Worm (Caenorhabditis elegans) whole organism, young adult: ENCODE measurements around the gene ZK666.11.

ENCODE experiments used
- B0035.1 ChIP-seq: sonication (generic microtip); optimal IDR thresholded peaks from 2 replicates; lab custom pipeline; 2016; ENCODE audit warnings: missing genetic modification characterization, mild to moderate bottlenecking, missing compliant biosample characterization, missing genotype, missing genetic modification reagents
- C17E4.6 ChIP-seq: fragments of 200-800 bp; sonication (Bioruptor generic); IDR thresholded peaks from 2 replicates; pipeline ENCODE4 v1.3.6; 2022; ENCODE audit warnings: missing genetic modification reagents, missing genetic modification characterization, missing compliant biosample characterization
- F10E7.11 ChIP-seq: sonication (generic microtip); optimal IDR thresholded peaks from 2 replicates; lab custom pipeline; 2017; ENCODE audit warnings: mild to moderate bottlenecking, missing genetic modification characterization, moderate library complexity, missing compliant biosample characterization
- F22D6.2 ChIP-seq: sonication (generic microtip); optimal IDR thresholded peaks from 2 replicates; lab custom pipeline; 2016; ENCODE audit warnings: mild to moderate bottlenecking, missing genetic modification characterization, missing compliant biosample characterization
- F23B12.7 ChIP-seq: sonication (generic microtip); optimal IDR thresholded peaks from 2 replicates; lab custom pipeline; 2017; ENCODE audit warnings: missing genetic modification characterization, mild to moderate bottlenecking, missing compliant biosample characterization, antibody characterized with exemption, moderate library complexity; ENCODE audit not compliant: insufficient read depth
- F52B5.7 ChIP-seq: sonication (generic microtip); optimal IDR thresholded peaks from 2 replicates; lab custom pipeline; 2016; ENCODE audit warnings: mild to moderate bottlenecking, missing genetic modification characterization, missing compliant biosample characterization
- F57C9.4 ChIP-seq: sonication (generic microtip); optimal IDR thresholded peaks from 2 replicates; lab custom pipeline; 2017; ENCODE audit warnings: mild to moderate bottlenecking, missing genetic modification characterization, missing compliant biosample characterization
- T26A5.8 ChIP-seq: sonication (generic microtip); optimal IDR thresholded peaks from 2 replicates; lab custom pipeline; 2016; ENCODE audit warnings: missing genetic modification characterization, missing compliant biosample characterization
- Y53G8AR.9 ChIP-seq: fragments of 200-800 bp; sonication (Bioruptor generic); conservative IDR thresholded peaks from 2 replicates; pipeline ENCODE4 v1.3.6; 2022; ENCODE audit warnings: missing genetic modification reagents, missing genetic modification characterization, missing compliant biosample characterization
- Y56A3A.18 ChIP-seq: fragments of 200-800 bp; sonication (Bioruptor generic); IDR thresholded peaks from 2 replicates; pipeline ENCODE4 v1.3.6; 2022; ENCODE audit warnings: missing genetic modification reagents, missing genetic modification characterization, missing compliant biosample characterization
- Y79H2A.3 ChIP-seq: fragments of 200-800 bp; sonication (Bioruptor generic); conservative IDR thresholded peaks from 2 replicates; pipeline ENCODE4 v1.3.6; 2022; ENCODE audit warnings: missing genetic modification reagents, missing genetic modification characterization, missing compliant biosample characterization
- Y95B8A.8 ChIP-seq: fragments of 200-800 bp; sonication (Bioruptor generic); IDR thresholded peaks from 2 replicates; pipeline ENCODE4 v1.3.6; 2022; ENCODE audit warnings: missing genetic modification reagents, missing genetic modification characterization, missing compliant biosample characterization
- ama-1 ChIP-seq, 3 experiments: fragments of 150-350 bp in 1 of 3; sonication (generic microtip) in 2 of 3; optimal IDR thresholded peaks; 2 replicates each; lab custom pipeline; 2014 to 2018; ENCODE audit warnings: missing biosample characterization in 2 of 3, missing genetic modification characterization in 2 of 3, missing genetic modification reagents in 2 of 3
- aptf-2 ChIP-seq: fragments of 200-800 bp; sonication (Bioruptor generic); conservative IDR thresholded peaks from 2 replicates; pipeline ENCODE4 v1.3.6; 2022; ENCODE audit warnings: missing genetic modification reagents, missing genetic modification characterization, missing compliant biosample characterization
- athp-1 ChIP-seq: sonication (generic microtip); optimal IDR thresholded peaks from 2 replicates; lab custom pipeline; 2017; ENCODE audit warnings: mild to moderate bottlenecking, missing genetic modification characterization, missing compliant biosample characterization
- ceh-100 ChIP-seq: fragments of 200-800 bp; sonication (Bioruptor generic); IDR thresholded peaks from 2 replicates; pipeline ENCODE4 v1.3.6; 2022; ENCODE audit warnings: missing genetic modification reagents, missing genetic modification characterization, missing compliant biosample characterization
- ceh-27 ChIP-seq: fragments of 200-800 bp; sonication (Bioruptor generic); optimal IDR thresholded peaks from 2 replicates; lab custom pipeline; 2018; ENCODE audit warnings: mild to moderate bottlenecking, missing genetic modification characterization, moderate library complexity, missing compliant biosample characterization
- chd-7 ChIP-seq: sonication (generic microtip); optimal IDR thresholded peaks from 2 replicates; lab custom pipeline; 2016; ENCODE audit warnings: mild to moderate bottlenecking, missing genetic modification characterization, moderate library complexity, missing compliant biosample characterization
- dpl-1 ChIP-seq: fragments of 150-350 bp; optimal IDR thresholded peaks from 2 replicates; lab custom pipeline; 2014; ENCODE audit warnings: missing biosample characterization, missing genetic modification reagents, missing genetic modification characterization
- efl-1 ChIP-seq: fragments of 150-350 bp; optimal IDR thresholded peaks from 2 replicates; lab custom pipeline; 2014; ENCODE audit warnings: missing biosample characterization, missing genetic modification reagents, missing genetic modification characterization
- egl-44 ChIP-seq: fragments of 200-800 bp; sonication (Bioruptor generic); IDR thresholded peaks from 2 replicates; pipeline ENCODE4 v1.3.6; 2022; ENCODE audit warnings: missing genetic modification reagents, missing genetic modification characterization, missing compliant biosample characterization
- fkh-3 ChIP-seq: sonication (generic microtip); optimal IDR thresholded peaks from 2 replicates; lab custom pipeline; 2016; ENCODE audit warnings: mild to moderate bottlenecking, missing genetic modification characterization, missing compliant biosample characterization
- hrde-1 ChIP-seq: sonication (generic microtip); optimal IDR thresholded peaks from 2 replicates; lab custom pipeline; 2016; ENCODE audit warnings: missing genetic modification characterization, mild to moderate bottlenecking, missing compliant biosample characterization, moderate library complexity, missing genotype, missing genetic modification reagents, borderline replicate concordance
- hsf-1 ChIP-seq: fragments of 200-800 bp; sonication (Bioruptor generic); IDR thresholded peaks from 2 replicates; pipeline ENCODE4 v1.3.6; 2022; ENCODE audit warnings: missing genetic modification reagents, missing genetic modification characterization, missing compliant biosample characterization
- let-607 ChIP-seq, 2 experiments: fragments of 200-800 bp in 1 of 2; sonication (Bioruptor generic) in 1 of 2; sonication (generic microtip) in 1 of 2; optimal IDR thresholded peaks; 2 replicates each; lab custom pipeline; 2016 to 2018; ENCODE audit warnings: mild to moderate bottlenecking in 2 of 2, missing compliant biosample characterization in 2 of 2, missing genetic modification characterization in 2 of 2, moderate library complexity in 2 of 2, missing genotype in 1 of 2
- lin-35 ChIP-seq, 3 experiments: fragments of 150-350 bp in 2 of 3; sonication (generic microtip) in 1 of 3; optimal IDR thresholded peaks; 2 replicates each; lab custom pipeline; 2014 to 2018; ENCODE audit warnings: missing biosample characterization in 3 of 3, missing genetic modification characterization in 3 of 3, missing genetic modification reagents in 3 of 3
- madf-8 ChIP-seq: fragments of 200-800 bp; sonication (Bioruptor generic); conservative IDR thresholded peaks from 2 replicates; pipeline ENCODE4 v1.3.6; 2022; ENCODE audit warnings: missing genetic modification reagents, missing genetic modification characterization, missing compliant biosample characterization
- mxl-1 ChIP-seq: sonication (generic microtip); optimal IDR thresholded peaks from 2 replicates; lab custom pipeline; 2016; ENCODE audit warnings: missing genetic modification characterization, missing compliant biosample characterization
- nhr-27 ChIP-seq: fragments of 200-800 bp; sonication (Bioruptor generic); optimal IDR thresholded peaks from 2 replicates; lab custom pipeline; 2018; ENCODE audit warnings: mild to moderate bottlenecking, missing genetic modification characterization, moderate library complexity, missing compliant biosample characterization
- nhr-90 ChIP-seq: sonication (generic microtip); optimal IDR thresholded peaks from 2 replicates; lab custom pipeline; 2016; ENCODE audit warnings: missing genotype, mild to moderate bottlenecking, missing genetic modification characterization, missing compliant biosample characterization
- sdz-38 ChIP-seq: sonication (generic microtip); optimal IDR thresholded peaks from 2 replicates; lab custom pipeline; 2016; ENCODE audit warnings: missing genotype, missing genetic modification characterization, missing compliant biosample characterization
- sea-2 ChIP-seq: fragments of 200-800 bp; sonication (Bioruptor generic); IDR thresholded peaks from 2 replicates; pipeline ENCODE4 v1.3.6; 2022; ENCODE audit warnings: missing genetic modification characterization, missing compliant biosample characterization
- snpc-4 ChIP-seq, 5 experiments: fragments of 150-350 bp in 1 of 5; sonication (generic microtip) in 4 of 5; optimal IDR thresholded peaks; 2 replicates each; lab custom pipeline; 2014 to 2018; ENCODE audit warnings: missing genetic modification characterization in 5 of 5, missing biosample characterization in 3 of 5, antibody characterized with exemption in 2 of 5, mild to moderate bottlenecking in 2 of 5, missing compliant biosample characterization in 2 of 5, missing genotype in 2 of 5, moderate library complexity in 2 of 5, missing genetic modification reagents in 1 of 5
- tbp1 ChIP-seq: fragments of 200-800 bp; sonication (Bioruptor generic); optimal IDR thresholded peaks from 2 replicates; lab custom pipeline; 2018; ENCODE audit warnings: mild to moderate bottlenecking, missing genetic modification characterization, missing compliant biosample characterization
- tbx-9 ChIP-seq: sonication (generic microtip); optimal IDR thresholded peaks from 2 replicates; lab custom pipeline; 2016; ENCODE audit warnings: borderline replicate concordance, missing genetic modification characterization, inconsistent platforms, missing compliant biosample characterization
- tlf-1 ChIP-seq: fragments of 200-800 bp; sonication (Bioruptor generic); optimal IDR thresholded peaks from 2 replicates; lab custom pipeline; 2018; ENCODE audit warnings: mild to moderate bottlenecking, missing genetic modification characterization, missing compliant biosample characterization
- unc-62 ChIP-seq: fragments of 150-350 bp; optimal IDR thresholded peaks from 2 replicates; lab custom pipeline; 2014; ENCODE audit warnings: missing biosample characterization, missing genetic modification reagents, missing genetic modification characterization
- xnd-1 ChIP-seq: sonication (generic microtip); optimal IDR thresholded peaks from 2 replicates; lab custom pipeline; 2016; ENCODE audit warnings: missing genotype, missing genetic modification reagents, missing genetic modification characterization, missing compliant biosample characterization
- zfh-2 ChIP-seq: fragments of 200-800 bp; sonication (Bioruptor generic); conservative IDR thresholded peaks from 2 replicates; pipeline ENCODE4 v1.3.6; 2022; ENCODE audit warnings: missing genetic modification reagents, missing genetic modification characterization, missing compliant biosample characterization
- zim-3 ChIP-seq: sonication (generic microtip); optimal IDR thresholded peaks from 2 replicates; lab custom pipeline; 2017; ENCODE audit warnings: mild to moderate bottlenecking, missing genetic modification characterization, moderate library complexity, missing compliant biosample characterization
- ztf-6 ChIP-seq: fragments of 200-800 bp; sonication (Bioruptor generic); IDR thresholded peaks from 2 replicates; pipeline ENCODE4 v1.3.6; 2022; ENCODE audit warnings: missing genetic modification reagents, missing genetic modification characterization, missing compliant biosample characterization

ZK666.11 gene

DNA sequence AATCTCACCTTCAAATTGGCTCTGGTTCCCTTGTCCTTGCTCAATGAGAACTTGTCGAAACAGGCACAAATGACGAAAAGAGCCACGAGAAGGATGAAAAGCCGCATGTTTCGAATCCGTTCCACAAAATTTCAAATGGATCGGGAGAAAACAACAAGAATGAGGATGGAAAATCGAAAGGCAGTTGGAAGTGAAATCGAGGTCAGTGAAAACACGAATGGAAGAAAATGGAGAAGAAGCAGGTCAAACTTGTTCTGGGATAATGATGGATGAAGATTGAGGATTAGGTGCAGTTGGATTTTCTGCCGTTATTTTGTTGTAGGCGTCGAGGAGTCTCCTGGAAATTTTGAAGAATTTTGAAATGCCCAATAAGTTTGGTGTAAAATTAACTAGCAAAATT is 40.7 kb downstream of the ZK666.11 start:
- TF ChIP-seq sdz-38 (tag; lab: Kevin White, UChicago) = no peak

DNA sequence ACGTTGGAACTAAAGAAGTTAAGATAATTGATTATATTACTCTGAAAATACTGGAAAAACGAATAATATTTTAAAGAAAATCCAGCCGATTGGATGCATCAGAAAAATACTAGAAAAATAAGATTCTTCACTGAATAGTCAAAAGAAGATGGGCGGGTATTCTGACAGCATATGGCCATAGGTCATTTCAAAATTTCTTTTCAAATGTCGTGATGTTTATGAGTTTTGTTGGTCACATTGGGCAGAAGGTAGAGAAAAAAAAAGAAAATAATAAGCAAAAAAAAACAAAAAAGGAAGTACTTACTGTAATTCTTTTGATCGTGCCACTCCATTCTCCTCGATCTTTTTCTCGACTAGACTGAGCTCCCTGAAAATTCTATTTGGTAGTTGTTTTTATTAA is 41.3 kb downstream of the ZK666.11 start, which contains the start of gene F59B10.5:
Gene F59B10.5 (minus strand): TSS at position 101 of the 400 bp plus-strand sequence.
- TF ChIP-seq zfh-2 = no peak
- no peak for TF ChIP-seq chd-7 (tag; lab: Kevin White, UChicago)
- no peak for TF ChIP-seq sea-2 (GFP tag; lab: Robert Waterston, UW)
- TF ChIP-seq mxl-1 = no peak
- no peak for TF ChIP-seq aptf-2 (GFP tag; lab: Robert Waterston, UW)
- no peak for TF ChIP-seq F57C9.4
- TF ChIP-seq let-607 (tag; optimal IDR thresholded peaks at IDR 0.05; lab: Kevin White, UChicago) = no peak
- TF ChIP-seq athp-1 (tag; lab: Kevin White, UChicago) = no peak
- no peak for TF ChIP-seq lin-35 (GFP tag; optimal IDR thresholded peaks at IDR 0.05; lab: Kevin White, UChicago)
- no peak for TF ChIP-seq ama-1 (optimal IDR thresholded peaks at IDR 0.05; lab: Kevin White, UChicago)
- TF ChIP-seq ama-1 (GFP tag; optimal IDR thresholded peaks at IDR 0.05; lab: Kevin White, UChicago) = no peak
- no peak for TF ChIP-seq Y53G8AR.9 (GFP tag; lab: Robert Waterston, UW)
- no peak for TF ChIP-seq zim-3 (tag; lab: Kevin White, UChicago)
- TF ChIP-seq F23B12.7 (tag; lab: Kevin White, UChicago) = no peak
- no peak for TF ChIP-seq ceh-27 (GFP tag; lab: Kevin White, UChicago)
- TF ChIP-seq ztf-6 (GFP tag; lab: Robert Waterston, UW) = no peak
- no peak for TF ChIP-seq xnd-1 (tag; lab: Kevin White, UChicago)
- no peak for TF ChIP-seq F22D6.2
- TF ChIP-seq C17E4.6 (GFP tag; lab: Robert Waterston, UW) = no peak
- no peak for TF ChIP-seq fkh-3
- no peak for TF ChIP-seq Y56A3A.18 (GFP tag; lab: Robert Waterston, UW)

DNA sequence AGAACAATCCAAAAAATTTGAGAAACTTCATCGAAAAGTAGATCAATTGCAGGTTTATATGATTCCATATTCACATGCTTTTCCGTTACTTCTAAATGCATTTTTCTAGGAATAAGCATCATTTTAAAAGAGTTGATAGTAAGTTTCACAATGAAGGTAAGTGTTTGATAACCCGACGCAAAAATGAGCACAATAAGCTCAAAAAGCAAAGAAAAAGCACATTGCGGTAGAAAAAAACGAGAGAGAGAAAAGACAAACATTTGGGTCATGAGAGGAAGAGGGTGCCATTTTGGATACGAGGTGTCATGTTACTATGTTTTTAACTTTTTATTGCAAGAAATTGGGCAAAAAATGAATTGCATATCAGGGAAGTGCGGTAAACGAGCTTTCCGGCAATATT is 42.1 kb downstream of the ZK666.11 start, which contains the start of gene F59B10.6:
Gene F59B10.6 (minus strand): TSS at position 101 of the 400 bp plus-strand sequence.
- TF ChIP-seq fkh-3 (no peak), hrde-1 (no peak), Y95B8A.8 (GFP tag; lab: Robert Waterston, UW) (no peak), snpc-4 (GFP tag; optimal IDR thresholded peaks at IDR 0.05; lab: Kevin White, UChicago) (no peak), snpc-4 (tag; optimal IDR thresholded peaks at IDR 0.05; lab: Kevin White, UChicago) (no peak), tbp1 (GFP tag; lab: Kevin White, UChicago) (no peak), nhr-90 (tag; lab: Kevin White, UChicago) (no peak), efl-1 (GFP tag; lab: Kevin White, UChicago) (no peak), tbx-9 (tag; lab: Kevin White, UChicago) (no peak), zim-3 (tag; lab: Kevin White, UChicago) (no peak), unc-62 (GFP tag; lab: Kevin White, UChicago) (no peak)

DNA sequence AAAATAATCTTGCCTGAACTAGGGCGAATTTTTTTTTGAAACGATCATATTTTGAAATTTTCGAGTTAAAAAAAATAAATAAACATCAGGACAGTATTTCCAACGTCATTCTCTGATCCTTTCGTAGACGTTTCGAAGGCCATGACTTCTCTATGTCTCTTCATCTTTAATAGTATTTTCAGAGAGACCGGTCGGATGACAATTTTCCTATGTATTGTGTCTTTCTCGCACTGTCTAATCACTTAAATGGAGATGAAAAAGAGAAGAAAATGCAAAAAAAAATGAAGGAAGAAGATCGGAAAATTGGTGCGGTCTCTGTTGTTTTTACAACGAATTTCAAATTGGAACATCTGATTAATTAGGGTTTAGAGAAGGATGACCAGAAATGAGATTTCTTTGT is 42.8 kb downstream of the ZK666.11 start:
- TF ChIP-seq T26A5.8 (tag; lab: Kevin White, UChicago) = no peak
- TF ChIP-seq sea-2 (GFP tag; lab: Robert Waterston, UW) = no peak
- TF ChIP-seq F52B5.7 (tag; lab: Kevin White, UChicago) = no peak
- no peak for TF ChIP-seq lin-35 (GFP tag; optimal IDR thresholded peaks at IDR 0.05; lab: Kevin White, UChicago)
- TF ChIP-seq nhr-27 (tag; lab: Kevin White, UChicago) = no peak
- TF ChIP-seq C17E4.6 (GFP tag; lab: Robert Waterston, UW) = no peak
- TF ChIP-seq dpl-1 (GFP tag; lab: Kevin White, UChicago) = no peak
- no peak for TF ChIP-seq ama-1 (optimal IDR thresholded peaks at IDR 0.05; lab: Kevin White, UChicago)
- TF ChIP-seq ama-1 (GFP tag; optimal IDR thresholded peaks at IDR 0.05; lab: Kevin White, UChicago) = no peak
- no peak for TF ChIP-seq egl-44
- no peak for TF ChIP-seq hsf-1 (GFP tag; lab: Robert Waterston, UW)
- no peak for TF ChIP-seq ceh-100 (GFP tag; lab: Robert Waterston, UW)
- no peak for TF ChIP-seq F10E7.11
- TF ChIP-seq B0035.1 (tag; lab: Kevin White, UChicago) = no peak
- TF ChIP-seq tlf-1 (GFP tag; lab: Kevin White, UChicago) = no peak
- TF ChIP-seq snpc-4 (GFP tag; optimal IDR thresholded peaks at IDR 0.05; lab: Kevin White, UChicago) = no peak
- TF ChIP-seq snpc-4 (tag; optimal IDR thresholded peaks at IDR 0.05; lab: Kevin White, UChicago) = no peak
- no peak for TF ChIP-seq Y79H2A.3 (GFP tag; lab: Robert Waterston, UW)
- no peak for TF ChIP-seq madf-8 (GFP tag; lab: Robert Waterston, UW)
